Worm (Caenorhabditis elegans): ENCODE results near the gene sdz-20.

The sdz-20 gene

ce11 chrIII:13307107-13307506 is 26.7 kb upstream of the sdz-20 start, which contains the start of the genes klp-19 and slc-36.1 (continued):
- no peak for TF ChIP-seq let-607 (tag; optimal IDR thresholded peaks at IDR 0.05)
- TF ChIP-seq snpc-1.1 (tag; optimal IDR thresholded peaks at IDR 0.05; ENCODE audit: insufficient read depth): no peak
- TF ChIP-seq F37B4.10 (GFP tag; IDR thresholded peaks at IDR 0.05): no peak
- TF ChIP-seq xnd-1 (tag; optimal IDR thresholded peaks at IDR 0.05): peak; percentile 60
- TF ChIP-seq ceh-100 (GFP tag; IDR thresholded peaks at IDR 0.05): peak; percentile 48
- TF ChIP-seq hmg-1.2 (GFP tag; IDR thresholded peaks at IDR 0.05): peak; percentile 13; the same call in 1 of the 2 replicates
- TF ChIP-seq C06A6.2 (GFP tag; conservative IDR thresholded peaks at IDR 0.05): no peak
- peak; percentile 86 for TF ChIP-seq D2030.7 (GFP tag; IDR thresholded peaks at IDR 0.05)
- TF ChIP-seq T26A5.8 (tag; optimal IDR thresholded peaks at IDR 0.05): no peak
- no peak for TF ChIP-seq K11D2.4 (GFP tag; IDR thresholded peaks at IDR 0.05)
- TF ChIP-seq snpc-1.3 (tag; optimal IDR thresholded peaks at IDR 0.05; ENCODE audit: insufficient read depth): peak; percentile 56
- peak; percentile 78 for TF ChIP-seq lin-54 (GFP tag; optimal IDR thresholded peaks at IDR 0.05)
- TF ChIP-seq lsl-1 (GFP tag; optimal IDR thresholded peaks at IDR 0.05): peak; percentile 64
- peak in 1 of 3 experiments; percentile 44 for TF ChIP-seq lin-35 (GFP tag; optimal IDR thresholded peaks at IDR 0.05)
- no peak for TF ChIP-seq fkh-3 (tag; optimal IDR thresholded peaks at IDR 0.05)
- TF ChIP-seq gei-17 (GFP tag; optimal IDR thresholded peaks at IDR 0.05): no peak
- TF ChIP-seq snpc-4 (GFP tag; optimal IDR thresholded peaks at IDR 0.05): no peak
- no peak for TF ChIP-seq snpc-4 (tag; optimal IDR thresholded peaks at IDR 0.05)
- TF ChIP-seq ztf-3 (GFP tag; optimal IDR thresholded peaks at IDR 0.05): no peak
- no peak for TF ChIP-seq cebp-1 (GFP tag; IDR thresholded peaks at IDR 0.05)
- peak; percentile 41 for TF ChIP-seq cebp-1 (tag; optimal IDR thresholded peaks at IDR 0.05)
- TF ChIP-seq mel-28 (tag; optimal IDR thresholded peaks at IDR 0.05; ENCODE audit: borderline replicate concordance): no peak
- no peak for TF ChIP-seq lin-26 (GFP tag; IDR thresholded peaks at IDR 0.05)
- TF ChIP-seq nhr-120 (GFP tag; IDR thresholded peaks at IDR 0.05): no peak
- no peak for TF ChIP-seq Y53G8AR.9 (GFP tag; conservative IDR thresholded peaks at IDR 0.05)
- no peak for TF ChIP-seq rpc-1 (optimal IDR thresholded peaks at IDR 0.05)
- TF ChIP-seq rpc-1 (tag; optimal IDR thresholded peaks at IDR 0.05): no peak
- TF ChIP-seq zim-3 (tag; optimal IDR thresholded peaks at IDR 0.05): no peak
- TF ChIP-seq F49E8.2 (tag; optimal IDR thresholded peaks at IDR 0.05; ENCODE audit: insufficient read depth): no peak
- no peak for TF ChIP-seq F52B5.7 (tag; optimal IDR thresholded peaks at IDR 0.05)
- TF ChIP-seq ztf-26 (tag; optimal IDR thresholded peaks at IDR 0.05): no peak
- TF ChIP-seq nhr-27 (tag; optimal IDR thresholded peaks at IDR 0.05): no peak

DNA sequence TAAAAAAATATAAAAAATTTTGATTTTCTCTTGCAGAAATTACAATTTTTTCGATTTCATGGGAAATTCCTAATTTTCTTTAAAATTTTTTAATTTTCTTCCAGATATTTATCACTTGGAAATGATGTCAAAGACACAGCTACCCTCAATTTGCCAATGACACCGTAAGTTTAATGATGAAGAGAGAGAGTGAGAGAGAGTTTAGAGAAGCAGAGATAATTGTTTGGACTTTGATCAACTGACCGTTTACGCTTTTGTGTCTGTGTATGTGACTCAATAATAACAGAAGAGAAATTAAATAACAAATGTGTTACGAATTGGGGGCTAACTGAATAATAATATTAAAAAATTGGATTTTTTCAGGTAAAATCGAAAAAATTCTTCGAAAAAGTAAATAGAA is 23.3 kb upstream of the sdz-20 start:
- TF ChIP-seq attf-5 (GFP tag; optimal IDR thresholded peaks at IDR 0.05): peak; percentile 27
- no peak for TF ChIP-seq hlh-26 (GFP tag; conservative IDR thresholded peaks at IDR 0.05)
- TF ChIP-seq snpc-4 (GFP tag; optimal IDR thresholded peaks at IDR 0.05): no peak
- TF ChIP-seq snpc-4 (tag; optimal IDR thresholded peaks at IDR 0.05): no peak

DNA sequence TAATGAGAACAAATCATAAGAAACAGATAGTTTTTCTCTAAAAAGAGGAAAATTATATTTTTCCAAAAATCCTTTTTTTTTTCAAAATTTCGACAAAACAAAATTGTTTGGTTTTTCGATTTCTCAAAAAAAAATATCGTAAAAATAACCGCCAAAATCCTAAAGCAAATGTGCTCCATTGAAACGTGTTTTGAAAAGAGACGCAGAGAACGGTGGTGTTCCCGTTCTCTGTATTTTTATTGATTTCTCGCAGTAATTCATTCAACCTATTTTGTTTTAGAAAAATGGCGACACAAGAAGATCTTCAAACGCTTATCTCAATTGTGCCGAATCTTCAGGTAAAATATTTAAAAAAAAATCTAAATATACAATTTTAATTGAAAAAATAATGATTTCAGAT is 20.1 kb upstream of the sdz-20 start, which contains the start of gene Y43F4B.10:
TSS of gene Y43F4B.10 (plus strand) at position 281 of the 400 bp plus-strand sequence.
- peak; percentile 10 for TF ChIP-seq attf-5 (GFP tag; optimal IDR thresholded peaks at IDR 0.05)
- TF ChIP-seq tbx-9 (tag; optimal IDR thresholded peaks at IDR 0.05; ENCODE audit: borderline replicate concordance): no peak

- TF ChIP-seq attf-3 (GFP tag; conservative IDR thresholded peaks at IDR 0.05) (no peak), ztf-3 (GFP tag; optimal IDR thresholded peaks at IDR 0.05) (no peak), athp-1 (tag; optimal IDR thresholded peaks at IDR 0.05) (no peak), F55B11.4 (tag; optimal IDR thresholded peaks at IDR 0.05; ENCODE audit: borderline replicate concordance, insufficient read depth) (no peak), F33H1.4 (GFP tag; IDR thresholded peaks at IDR 0.05) (peak; percentile 48), xnd-1 (tag; optimal IDR thresholded peaks at IDR 0.05) (no peak), gei-17 (GFP tag; optimal IDR thresholded peaks at IDR 0.05) (no peak), madf-6 (GFP tag; IDR thresholded peaks at IDR 0.05) (peak; percentile 50), atf-7 (tag; optimal IDR thresholded peaks at IDR 0.05) (no peak), sdz-38 (tag; optimal IDR thresholded peaks at IDR 0.05) (no peak), Y79H2A.3 (GFP tag; conservative IDR thresholded peaks at IDR 0.05) (no peak), lsl-1 (GFP tag; optimal IDR thresholded peaks at IDR 0.05) (peak; percentile 56)
Observed at ce11 chrIII:13314636-13315035, 19.2 kb upstream of the sdz-20 start.

All from whole organism, young adult.